Fruit fly (Drosophila melanogaster) whole organism, pupa: Measurements from ENCODE around the gene Rpn11.
A peak's percentile ranks its signal among the peaks of the same experiment; 100 is the strongest.

Experiments used
- CG10348 ChIP-seq: fragments of 200-800 bp; sonication (Bioruptor generic); IDR thresholded peaks from 2 replicates; pipeline ENCODE4 v1.3.6; 2022; ENCODE audit warnings: missing biosample characterization, missing genetic modification characterization
- CG12605 ChIP-seq: fragments of 200-800 bp; sonication (Bioruptor generic); IDR thresholded peaks from 2 replicates; pipeline ENCODE4 v1.3.6; 2022; ENCODE audit warnings: missing biosample characterization, missing genetic modification characterization
- CG13204 ChIP-seq: fragments of 200-800 bp; sonication (Bioruptor generic); optimal IDR thresholded peaks from 2 replicates; lab custom pipeline; 2018; ENCODE audit warnings: missing biosample characterization, mild to moderate bottlenecking, missing genetic modification characterization, moderate library complexity
- CG14655 ChIP-seq: fragments of 200-800 bp; sonication (Bioruptor generic); optimal IDR thresholded peaks from 3 replicates; lab custom pipeline; 2017; ENCODE audit warnings: mild to moderate bottlenecking, missing biosample characterization, missing genetic modification reagents, missing genetic modification characterization
- CG15710 ChIP-seq: fragments of 200-800 bp; sonication (Bioruptor generic); optimal IDR thresholded peaks from 2 replicates; lab custom pipeline; 2018; ENCODE audit warnings: missing biosample characterization, mild to moderate bottlenecking, missing genetic modification characterization, moderate library complexity
- CG17806 ChIP-seq: fragments of 200-800 bp; sonication (Bioruptor generic); optimal IDR thresholded peaks from 2 replicates; lab custom pipeline; 2018; ENCODE audit warnings: missing biosample characterization, mild to moderate bottlenecking, missing genetic modification characterization, moderate library complexity
- CG32121 ChIP-seq: fragments of 200-800 bp; sonication (Bioruptor generic); IDR thresholded peaks from 2 replicates; pipeline ENCODE4 v1.3.6; 2022; ENCODE audit warnings: missing biosample characterization, missing genetic modification characterization
- CG34367 ChIP-seq: fragments of 200-800 bp; sonication (Bioruptor generic); optimal IDR thresholded peaks from 2 replicates; lab custom pipeline; 2018; ENCODE audit warnings: missing biosample characterization, mild to moderate bottlenecking, missing genetic modification characterization
- CG4496 ChIP-seq: fragments of 200-800 bp; sonication (Bioruptor generic); IDR thresholded peaks from 3 replicates; pipeline ENCODE4 v1.3.6; 2022; ENCODE audit warnings: missing biosample characterization, missing genetic modification characterization
- CG8159 ChIP-seq: fragments of 200-800 bp; sonication (Bioruptor generic); optimal IDR thresholded peaks from 3 replicates; lab custom pipeline; 2018; ENCODE audit warnings: missing biosample characterization, mild to moderate bottlenecking, missing genetic modification characterization, moderate library complexity
- CG8301 ChIP-seq: fragments of 200-800 bp; sonication (Bioruptor generic); optimal IDR thresholded peaks from 2 replicates; lab custom pipeline; 2018; ENCODE audit warnings: missing biosample characterization, mild to moderate bottlenecking, missing genetic modification characterization
- CG9948 ChIP-seq: fragments of 200-800 bp; sonication (Bioruptor generic); optimal IDR thresholded peaks from 2 replicates; lab custom pipeline; 2018; ENCODE audit warnings: missing biosample characterization, mild to moderate bottlenecking, missing genetic modification characterization, moderate library complexity
- D1 ChIP-seq: fragments of 200-800 bp; sonication (Bioruptor generic); optimal IDR thresholded peaks from 2 replicates; lab custom pipeline; 2018; ENCODE audit warnings: missing biosample characterization, mild to moderate bottlenecking, missing genetic modification characterization, moderate library complexity
- EcR ChIP-seq: fragments of 200-800 bp; sonication (Bioruptor generic); optimal IDR thresholded peaks from 3 replicates; lab custom pipeline; 2019; ENCODE audit warnings: missing biosample characterization, missing genetic modification characterization, mild to moderate bottlenecking, moderate library complexity, missing genetic modification reagents
- Ets98B ChIP-seq: fragments of 200-800 bp; sonication (Bioruptor generic); IDR thresholded peaks from 2 replicates; pipeline ENCODE4 v1.3.6; 2022; ENCODE audit warnings: missing biosample characterization, missing genetic modification characterization
- Pif1A ChIP-seq: fragments of 200-800 bp; sonication (Bioruptor generic); optimal IDR thresholded peaks from 3 replicates; lab custom pipeline; 2016; ENCODE audit warnings: missing biosample characterization, missing genetic modification characterization
- Pif1B ChIP-seq: fragments of 200-800 bp; sonication (Bioruptor generic); optimal IDR thresholded peaks from 3 replicates; lab custom pipeline; 2016; ENCODE audit warnings: missing biosample characterization, missing genetic modification characterization
- Snoo ChIP-seq: fragments of 200-800 bp; sonication (Bioruptor generic); optimal IDR thresholded peaks from 3 replicates; lab custom pipeline; 2017; ENCODE audit warnings: missing biosample characterization, mild to moderate bottlenecking, missing genetic modification characterization, inconsistent platforms
- fd96Ca ChIP-seq: fragments of 200-800 bp; sonication (Bioruptor generic); IDR thresholded peaks from 3 replicates; pipeline ENCODE4 v1.3.6; 2022; ENCODE audit warnings: missing biosample characterization, missing genetic modification characterization
- gl ChIP-seq: fragments of 200-800 bp; sonication (Bioruptor generic); optimal IDR thresholded peaks from 2 replicates; lab custom pipeline; 2018; ENCODE audit warnings: missing biosample characterization, mild to moderate bottlenecking, missing genetic modification characterization
- rn ChIP-seq: fragments of 200-800 bp; sonication (Bioruptor generic); IDR thresholded peaks from 2 replicates; pipeline ENCODE4 v1.3.6; 2022; ENCODE audit warnings: missing biosample characterization, missing genetic modification characterization

The Rpn11 gene

DNA sequence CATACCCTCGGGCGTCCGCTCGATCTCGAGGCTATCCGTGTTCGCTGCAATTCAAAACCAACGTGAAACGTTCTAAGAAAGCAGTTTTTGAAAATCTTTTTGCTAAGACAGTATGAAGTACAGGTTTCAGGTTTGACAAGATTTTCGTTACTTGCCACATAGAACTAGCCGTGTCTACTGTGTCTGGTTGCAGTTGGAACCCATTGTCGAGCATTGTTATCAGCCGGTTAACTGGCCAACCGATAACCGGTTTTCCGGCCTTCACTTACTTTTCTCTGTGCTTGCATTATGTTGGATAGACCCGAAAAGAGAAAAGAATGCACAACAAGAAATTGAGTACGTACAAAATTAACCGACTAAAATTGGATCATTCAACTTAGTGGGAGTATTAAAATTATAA is 9.6 kb downstream of the Rpn11 start:
- TF ChIP-seq CG4496 (GFP tag; lab: Robert Waterston, UW) (peak; percentile 50; the same call in 1 of the 3 replicates), EcR (GFP tag; lab: Kevin White, UChicago) (peak; percentile 51), CG10348 (no peak), rn (GFP tag; lab: Robert Waterston, UW) (no peak), Pif1B (peak; percentile 14), CG8301 (tag; lab: Kevin White, UChicago) (peak; percentile 23)

DNA sequence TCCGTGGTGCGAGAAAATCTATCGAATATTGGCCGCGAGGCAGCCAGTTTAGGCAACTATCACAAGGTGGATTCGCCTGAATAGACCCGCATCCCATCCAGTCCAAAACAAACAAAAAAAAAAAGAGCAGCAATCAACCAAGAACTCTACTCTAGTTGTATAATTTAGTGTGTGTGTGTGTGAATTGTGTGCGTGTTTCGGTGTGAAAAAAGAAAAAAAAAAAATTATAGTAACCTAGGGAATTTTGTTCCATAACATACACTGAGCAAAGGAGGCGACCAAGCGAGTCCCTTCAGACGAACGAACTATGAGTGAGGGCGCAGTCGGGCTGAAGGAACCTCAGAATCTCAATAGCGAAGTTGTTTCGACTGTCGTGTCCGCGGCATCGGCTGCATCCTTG is 13.3 kb downstream of the Rpn11 start:
- TF ChIP-seq D1, result no peak
- TF ChIP-seq CG8159, result no peak
- TF ChIP-seq Ets98B (GFP tag; lab: Robert Waterston, UW), result no peak
- no peak for TF ChIP-seq Snoo (tag; lab: Kevin White, UChicago)
- no peak for TF ChIP-seq CG9948 (tag; lab: Kevin White, UChicago)
- TF ChIP-seq CG14655 (GFP tag; lab: Kevin White, UChicago), result no peak
- TF ChIP-seq CG4496 (GFP tag; lab: Robert Waterston, UW), result no peak
- TF ChIP-seq CG8301 (tag; lab: Kevin White, UChicago), result no peak
- no peak for TF ChIP-seq CG17806 (tag; lab: Kevin White, UChicago)
- TF ChIP-seq CG12605 (GFP tag; lab: Robert Waterston, UW), result no peak
- no peak for TF ChIP-seq CG10348
- no peak for TF ChIP-seq CG32121 (GFP tag; lab: Robert Waterston, UW)
- no peak for TF ChIP-seq CG13204 (GFP tag; lab: Kevin White, UChicago)
- TF ChIP-seq fd96Ca (GFP tag; lab: Robert Waterston, UW), result no peak
- no peak for TF ChIP-seq Pif1B

- peak; percentile 53 for TF ChIP-seq CG4496 (GFP tag; lab: Robert Waterston, UW)
- peak; percentile 25 for TF ChIP-seq CG13204 (GFP tag; lab: Kevin White, UChicago)
- TF ChIP-seq CG12605 (GFP tag; lab: Robert Waterston, UW), result 0 out of 2 replicates have a peak, but pooled peaks have one; percentile 25
- peak; percentile 25; the same call in 1 of the 2 replicates for TF ChIP-seq CG10348
- TF ChIP-seq CG34367 (tag; lab: Kevin White, UChicago), result peak; percentile 5
- peak; percentile 41; the same call in 1 of the 2 replicates for TF ChIP-seq CG32121 (GFP tag; lab: Robert Waterston, UW)
- peak; percentile 9 for TF ChIP-seq CG9948 (tag; lab: Kevin White, UChicago)
- peak; percentile 52 for TF ChIP-seq Pif1A (GFP tag; lab: Kevin White, UChicago)
- no peak for TF ChIP-seq gl
- no peak for TF ChIP-seq D1
- peak; percentile 69; the same call in 2 of the 3 replicates for TF ChIP-seq fd96Ca (GFP tag; lab: Robert Waterston, UW)
- TF ChIP-seq rn (GFP tag; lab: Robert Waterston, UW), result no peak
- peak; percentile 57 for TF ChIP-seq Pif1B
- peak; percentile 10 for TF ChIP-seq CG15710
- peak; percentile 55 for TF ChIP-seq Ets98B (GFP tag; lab: Robert Waterston, UW)
- peak; percentile 0 for TF ChIP-seq CG8159
- TF ChIP-seq Snoo (tag; lab: Kevin White, UChicago), result peak; percentile 42
- TF ChIP-seq CG14655 (GFP tag; lab: Kevin White, UChicago), result peak; percentile 57
- peak; percentile 3 for TF ChIP-seq CG17806 (tag; lab: Kevin White, UChicago)
- peak; percentile 23 for TF ChIP-seq CG8301 (tag; lab: Kevin White, UChicago)
- TF ChIP-seq EcR (GFP tag; lab: Kevin White, UChicago), result peak; percentile 97
- TF ChIP-seq, all 21 proteins: peak for 18
Observed at dm6 chr2L:5044892-5045619, 14.5 kb downstream of the Rpn11 start.

dm6 chr2L:5044361-5044891 is 15.2 kb downstream of the Rpn11 start, which contains the start of gene CG31650:
Gene CG31650, minus strand, starts transcription at chr2L:5044712.
- no peak; the same call in 2 of the 3 replicates for TF ChIP-seq fd96Ca (GFP tag; lab: Robert Waterston, UW)
- 0 out of 3 replicates have a peak, but pooled peaks have one; percentile 33 for TF ChIP-seq CG4496 (GFP tag; lab: Robert Waterston, UW)
- TF ChIP-seq Snoo (tag; lab: Kevin White, UChicago), result no peak

DNA sequence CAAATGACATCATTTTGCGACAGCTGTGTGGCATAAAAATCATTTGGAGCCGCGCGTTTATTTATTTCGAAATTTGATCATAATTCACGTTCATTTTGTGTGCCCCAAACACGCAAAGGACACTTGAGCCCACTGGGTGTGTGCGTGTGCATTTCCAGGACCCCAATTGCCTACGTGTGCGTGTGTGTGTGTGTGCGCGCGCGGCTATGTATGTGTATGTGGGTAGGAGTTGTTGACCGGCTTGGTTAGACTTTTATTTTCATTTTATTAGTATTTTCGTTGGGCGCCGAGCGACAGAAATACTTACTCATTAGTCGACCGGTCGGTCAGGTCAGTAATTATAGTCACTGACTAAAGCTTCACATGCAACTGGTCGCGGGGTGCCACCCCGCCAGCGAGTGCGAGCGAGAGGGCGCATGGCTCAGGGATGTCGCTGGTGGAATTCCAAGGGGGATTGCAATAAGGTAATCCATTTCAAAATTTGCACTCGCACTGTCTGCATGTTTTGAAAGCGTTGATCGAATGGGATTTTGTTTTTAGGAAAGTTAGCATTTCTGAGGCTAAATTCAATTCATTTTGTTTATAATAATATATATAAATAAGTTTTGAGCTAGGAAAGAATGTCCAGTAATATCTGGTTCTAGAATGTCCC is 16.0 kb downstream of the Rpn11 start:
- TF ChIP-seq rn (GFP tag; lab: Robert Waterston, UW), result no peak
- TF ChIP-seq EcR (GFP tag; lab: Kevin White, UChicago), result peak; percentile 87
- peak; percentile 60 for TF ChIP-seq CG8301 (tag; lab: Kevin White, UChicago)
- TF ChIP-seq gl, result peak; percentile 27
- TF ChIP-seq Ets98B (GFP tag; lab: Robert Waterston, UW), result peak; percentile 82
- peak; percentile 66 for TF ChIP-seq Pif1B
- TF ChIP-seq CG34367 (tag; lab: Kevin White, UChicago), result peak; percentile 27
- TF ChIP-seq CG4496 (GFP tag; lab: Robert Waterston, UW), result peak; percentile 88
- TF ChIP-seq fd96Ca (GFP tag; lab: Robert Waterston, UW), result peak; percentile 87
- peak; percentile 60 for TF ChIP-seq CG9948 (tag; lab: Kevin White, UChicago)
- TF ChIP-seq D1, result no peak
- TF ChIP-seq Pif1A (GFP tag; lab: Kevin White, UChicago), result peak; percentile 80
- TF ChIP-seq CG15710, result peak; percentile 61
- TF ChIP-seq CG13204 (GFP tag; lab: Kevin White, UChicago), result peak; percentile 40
- peak; percentile 46 for TF ChIP-seq Snoo (tag; lab: Kevin White, UChicago)
- TF ChIP-seq CG32121 (GFP tag; lab: Robert Waterston, UW), result peak; percentile 82
- TF ChIP-seq CG10348, result 0 out of 2 replicates have a peak, but pooled peaks have one; percentile 36
- peak; percentile 79 for TF ChIP-seq CG14655 (GFP tag; lab: Kevin White, UChicago)
- TF ChIP-seq CG12605 (GFP tag; lab: Robert Waterston, UW), result peak; percentile 68
- TF ChIP-seq CG8159, result peak; percentile 51
- TF ChIP-seq CG17806 (tag; lab: Kevin White, UChicago), result peak; percentile 61
